Fruit fly (Drosophila melanogaster) whole organism, embryonic: ENCODE measurements around the gene galectin.

Source experiments
- ATbp ChIP-seq: fragments of 200-800 bp; sonication (Bioruptor generic); optimal IDR thresholded peaks from 2 replicates; lab custom pipeline; 2017; ENCODE audit warnings: missing biosample characterization, mild to moderate bottlenecking, missing genetic modification characterization, missing genetic modification reagents
- Atf6 ChIP-seq: fragments of 200-800 bp; sonication (Bioruptor generic); IDR thresholded peaks from 2 replicates; pipeline ENCODE4 v1.3.6; 2022; ENCODE audit warnings: missing biosample characterization, missing genetic modification characterization
- CG10543 ChIP-seq: fragments of 200-800 bp; sonication (Bioruptor generic); optimal IDR thresholded peaks from 3 replicates; lab custom pipeline; 2017; ENCODE audit warnings: missing biosample characterization, mild to moderate bottlenecking, missing genetic modification characterization, moderate library complexity
- CG12769 ChIP-seq: fragments of 200-800 bp; sonication (Bioruptor generic); optimal IDR thresholded peaks from 2 replicates; lab custom pipeline; 2019; ENCODE audit warnings: missing biosample characterization, mild to moderate bottlenecking, missing genetic modification characterization, moderate library complexity
- CG13123 ChIP-seq: fragments of 200-800 bp; sonication (Bioruptor generic); optimal IDR thresholded peaks from 2 replicates; lab custom pipeline; 2016; ENCODE audit warnings: missing biosample characterization, missing genetic modification characterization
- CG1647 ChIP-seq: fragments of 200-800 bp; sonication (Bioruptor generic); optimal IDR thresholded peaks from 3 replicates; lab custom pipeline; 2016; ENCODE audit warnings: missing biosample characterization, missing genetic modification characterization
- CG16863 ChIP-seq: fragments of 200-800 bp; sonication (Bioruptor generic); optimal IDR thresholded peaks from 3 replicates; lab custom pipeline; 2016; ENCODE audit warnings: missing biosample characterization, missing genetic modification characterization
- CG17802 ChIP-seq: fragments of 200-800 bp; sonication (Bioruptor generic); optimal IDR thresholded peaks from 2 replicates; lab custom pipeline; 2018; ENCODE audit warnings: missing biosample characterization, mild to moderate bottlenecking, missing genetic modification characterization, moderate library complexity
- CG17829 ChIP-seq: fragments of 200-800 bp; optimal IDR thresholded peaks from 2 replicates; lab custom pipeline; 2019; ENCODE audit warnings: missing biosample characterization, mild to moderate bottlenecking, missing genetic modification characterization, moderate library complexity
- CG18011 ChIP-seq: fragments of 200-800 bp; sonication (Bioruptor generic); optimal IDR thresholded peaks from 2 replicates; lab custom pipeline; 2017; ENCODE audit warnings: missing biosample characterization, missing genetic modification characterization, mild to moderate bottlenecking, moderate library complexity, missing genotype
- CG2202 ChIP-seq: fragments of 200-800 bp; sonication (Bioruptor generic); optimal IDR thresholded peaks from 2 replicates; lab custom pipeline; 2018; ENCODE audit warnings: missing biosample characterization, mild to moderate bottlenecking, missing genetic modification characterization
- CG3163 ChIP-seq: fragments of 200-800 bp; sonication (Bioruptor generic); optimal IDR thresholded peaks from 3 replicates; lab custom pipeline; 2016; ENCODE audit warnings: missing biosample characterization, missing genetic modification characterization
- CG3407 ChIP-seq: fragments of 200-800 bp; sonication (Bioruptor generic); optimal IDR thresholded peaks from 2 replicates; lab custom pipeline; 2018; ENCODE audit warnings: missing biosample characterization, mild to moderate bottlenecking, missing genetic modification characterization
- CG3847 ChIP-seq: fragments of 200-800 bp; sonication (Bioruptor generic); IDR thresholded peaks from 2 replicates; pipeline ENCODE4 v1.3.6; 2022; ENCODE audit warnings: missing biosample characterization, missing genetic modification characterization
- CG4424 ChIP-seq: fragments of 200-800 bp; sonication (Bioruptor generic); optimal IDR thresholded peaks from 3 replicates; lab custom pipeline; 2016; ENCODE audit warnings: missing biosample characterization, missing genetic modification characterization
- CG4730 ChIP-seq: fragments of 200-800 bp; sonication (Bioruptor generic); IDR thresholded peaks from 2 replicates; pipeline ENCODE4 v1.3.6; 2022; ENCODE audit warnings: missing biosample characterization, missing genetic modification characterization
- CG7357 ChIP-seq: fragments of 200-800 bp; sonication (Bioruptor generic); IDR thresholded peaks from 3 replicates; pipeline ENCODE4 v1.3.6; 2022; ENCODE audit warnings: missing biosample characterization, missing genetic modification characterization
- CG7745 ChIP-seq: fragments of 200-800 bp; sonication (Bioruptor generic); optimal IDR thresholded peaks from 2 replicates; lab custom pipeline; 2018; ENCODE audit warnings: missing biosample characterization, mild to moderate bottlenecking, missing genetic modification characterization, moderate library complexity
- CG7987 ChIP-seq: fragments of 200-800 bp; sonication (Bioruptor generic); optimal IDR thresholded peaks from 2 replicates; lab custom pipeline; 2018; ENCODE audit warnings: missing biosample characterization, mild to moderate bottlenecking, missing genetic modification characterization, moderate library complexity
- CG9876 ChIP-seq: fragments of 200-800 bp; sonication (Bioruptor generic); optimal IDR thresholded peaks from 2 replicates; lab custom pipeline; 2016; ENCODE audit warnings: missing biosample characterization, missing genetic modification characterization
- D19A ChIP-seq: fragments of 200-800 bp; optimal IDR thresholded peaks from 3 replicates; lab custom pipeline; 2019; ENCODE audit warnings: missing biosample characterization, mild to moderate bottlenecking, missing genetic modification characterization, moderate library complexity
- Dad ChIP-seq: fragments of 200-800 bp; sonication (Bioruptor generic); optimal IDR thresholded peaks from 3 replicates; lab custom pipeline; 2016; ENCODE audit warnings: missing biosample characterization, missing genetic modification characterization
- Elba2 ChIP-seq: fragments of 200-800 bp; sonication (Bioruptor generic); optimal IDR thresholded peaks from 3 replicates; lab custom pipeline; 2016; ENCODE audit warnings: missing biosample characterization, missing genetic modification characterization
- Gug ChIP-seq: fragments of 200-800 bp; sonication (Bioruptor generic); IDR thresholded peaks from 4 replicates; pipeline ENCODE4 v1.3.6; 2022; ENCODE audit warnings: missing biosample characterization, missing genetic modification characterization
- Hr51 ChIP-seq, 2 experiments: fragments of 200-800 bp; sonication (Bioruptor generic); optimal IDR thresholded peaks; 2 replicates in 1 of 2; 3 replicates in 1 of 2; lab custom pipeline; 2016 to 2018; ENCODE audit warnings: missing biosample characterization in 2 of 2, missing genetic modification characterization in 2 of 2, mild to moderate bottlenecking in 1 of 2, moderate library complexity in 1 of 2
- Jarid2 ChIP-seq: fragments of 200-800 bp; sonication (Bioruptor generic); optimal IDR thresholded peaks from 3 replicates; lab custom pipeline; 2017; ENCODE audit warnings: mild to moderate bottlenecking, missing biosample characterization, missing genetic modification reagents, missing genetic modification characterization
- Mad ChIP-seq: fragments of 200-800 bp; sonication (Bioruptor generic); optimal IDR thresholded peaks from 2 replicates; lab custom pipeline; 2016; ENCODE audit warnings: missing biosample characterization, missing genetic modification characterization
- Mrtf ChIP-seq: fragments of 200-800 bp; sonication (Bioruptor generic); IDR thresholded peaks from 3 replicates; pipeline ENCODE4 v1.3.6; 2022; ENCODE audit warnings: missing biosample characterization, missing genetic modification characterization
- Myb ChIP-seq: fragments of 200-800 bp; sonication (Bioruptor generic); optimal IDR thresholded peaks from 2 replicates; lab custom pipeline; 2016; ENCODE audit warnings: missing biosample characterization, missing genetic modification characterization
- Nf-YA ChIP-seq: fragments of 200-800 bp; sonication (Bioruptor generic); IDR thresholded peaks from 2 replicates; pipeline ENCODE4 v1.3.6; 2022; ENCODE audit warnings: missing biosample characterization, missing genetic modification characterization
- Sox100B ChIP-seq: fragments of 200-800 bp; sonication (Bioruptor generic); optimal IDR thresholded peaks from 3 replicates; lab custom pipeline; 2018; ENCODE audit warnings: missing biosample characterization, mild to moderate bottlenecking, missing genetic modification characterization
- Vsx1 ChIP-seq: fragments of 200-800 bp; sonication (Bioruptor generic); optimal IDR thresholded peaks from 2 replicates; lab custom pipeline; 2017; ENCODE audit warnings: missing biosample characterization, mild to moderate bottlenecking, missing genetic modification characterization, missing genetic modification reagents
- abd-A ChIP-seq: fragments of 200-800 bp; sonication (Bioruptor generic); optimal IDR thresholded peaks from 3 replicates; lab custom pipeline; 2019; ENCODE audit warnings: missing biosample characterization, mild to moderate bottlenecking, missing genetic modification characterization, moderate library complexity
- az2 ChIP-seq: fragments of 200-800 bp; sonication (Bioruptor generic); optimal IDR thresholded peaks from 3 replicates; lab custom pipeline; 2016; ENCODE audit warnings: missing biosample characterization, missing genetic modification characterization
- dan ChIP-seq: fragments of 200-800 bp; sonication (Bioruptor generic); IDR thresholded peaks from 2 replicates; pipeline ENCODE4 v1.3.6; 2022; ENCODE audit warnings: missing biosample characterization, missing genetic modification characterization
- disco-r ChIP-seq: fragments of 200-800 bp; sonication (Bioruptor generic); optimal IDR thresholded peaks from 2 replicates; lab custom pipeline; 2016; ENCODE audit warnings: missing biosample characterization, missing genetic modification characterization
- dpn ChIP-seq, 2 experiments: fragments of 200-800 bp; sonication (Bioruptor generic); optimal IDR thresholded peaks; 3 replicates each; lab custom pipeline; 2016; ENCODE audit warnings: missing biosample characterization in 2 of 2, missing genetic modification characterization in 2 of 2
- emc ChIP-seq: fragments of 200-800 bp; sonication (Bioruptor generic); optimal IDR thresholded peaks from 2 replicates; lab custom pipeline; 2016; ENCODE audit warnings: missing biosample characterization, missing genetic modification characterization
- eve ChIP-seq, 2 experiments: fragments of >200 bp; optimal IDR thresholded peaks; 2 replicates each; lab custom pipeline; 2017; ENCODE audit warnings: missing biosample characterization in 2 of 2, missing genetic modification characterization in 2 of 2
- fd3F ChIP-seq: fragments of 200-800 bp; sonication (Bioruptor generic); optimal IDR thresholded peaks from 2 replicates; lab custom pipeline; 2018; ENCODE audit warnings: missing biosample characterization, mild to moderate bottlenecking, missing genetic modification characterization, moderate library complexity
- gfzf ChIP-seq: fragments of 200-800 bp; sonication (Bioruptor generic); optimal IDR thresholded peaks from 2 replicates; lab custom pipeline; 2016; ENCODE audit warnings: missing biosample characterization, mild to moderate bottlenecking, missing genetic modification characterization, moderate library complexity
- inv ChIP-seq: fragments of 200-800 bp; sonication (Bioruptor generic); IDR thresholded peaks from 2 replicates; pipeline ENCODE4 v1.3.6; 2022; ENCODE audit warnings: missing biosample characterization, missing genetic modification characterization; ENCODE audit not compliant: partially characterized antibody
- jigr1 ChIP-seq: fragments of 200-800 bp; sonication (Bioruptor generic); IDR thresholded peaks from 3 replicates; pipeline ENCODE4 v1.3.6; 2022; ENCODE audit warnings: missing biosample characterization, missing genetic modification characterization
- repo ChIP-seq: fragments of 200-800 bp; sonication (Bioruptor generic); optimal IDR thresholded peaks from 2 replicates; lab custom pipeline; 2016; ENCODE audit warnings: missing biosample characterization, missing genetic modification characterization
- ro ChIP-seq: fragments of 200-800 bp; sonication (Bioruptor generic); IDR thresholded peaks from 2 replicates; pipeline ENCODE4 v1.3.6; 2022; ENCODE audit warnings: missing biosample characterization, missing genetic modification characterization
- seq ChIP-seq: fragments of 200-800 bp; sonication (Bioruptor generic); IDR thresholded peaks from 2 replicates; pipeline ENCODE4 v1.3.6; 2022; ENCODE audit warnings: missing biosample characterization, missing genetic modification characterization
- sisA ChIP-seq: fragments of 200-800 bp; sonication (Bioruptor generic); IDR thresholded peaks from 2 replicates; pipeline ENCODE4 v1.3.6; 2022; ENCODE audit warnings: missing biosample characterization, missing genetic modification characterization
- sug ChIP-seq: fragments of 200-800 bp; optimal IDR thresholded peaks from 2 replicates; lab custom pipeline; 2019; ENCODE audit warnings: missing biosample characterization, mild to moderate bottlenecking, missing genetic modification characterization, moderate library complexity
- tap ChIP-seq: fragments of 200-800 bp; optimal IDR thresholded peaks from 3 replicates; lab custom pipeline; 2019; ENCODE audit warnings: missing biosample characterization, mild to moderate bottlenecking, missing genetic modification characterization, moderate library complexity
- z ChIP-seq: fragments of 200-800 bp; sonication (Bioruptor generic); IDR thresholded peaks from 3 replicates; pipeline ENCODE4 v1.3.6; 2022; ENCODE audit warnings: missing biosample characterization, missing genetic modification characterization
- zen ChIP-seq: fragments of 200-800 bp; sonication (Bioruptor generic); optimal IDR thresholded peaks from 3 replicates; lab custom pipeline; 2018; ENCODE audit warnings: missing biosample characterization, mild to moderate bottlenecking, missing genetic modification characterization, moderate library complexity
- zfh2 ChIP-seq: fragments of 200-800 bp; sonication (Bioruptor generic); optimal IDR thresholded peaks from 2 replicates; lab custom pipeline; 2016; ENCODE audit warnings: missing biosample characterization, missing genetic modification characterization

galectin gene

dm6 chr2L:81198-81597 lies 9.6 kb downstream of the galectin start (continued):
- TF ChIP-seq sisA (GFP tag; lab: Robert Waterston, UW) (no peak), CG1647 (no peak), eve (GFP tag; optimal IDR thresholded peaks at IDR 0.05; lab: Kevin White, UChicago) (no peak), Mrtf (GFP tag; lab: Robert Waterston, UW) (no peak), CG4730 (GFP tag; lab: Robert Waterston, UW) (no peak), CG10543 (GFP tag; lab: Kevin White, UChicago) (peak; percentile 58), CG17829 (no peak), Dad (GFP tag; lab: Kevin White, UChicago) (no peak), seq (GFP tag; lab: Robert Waterston, UW) (no peak; the same call in 1 of the 2 replicates), zfh2 (GFP tag; lab: Kevin White, UChicago) (no peak), Jarid2 (GFP tag; lab: Kevin White, UChicago) (no peak), CG3407 (GFP tag; lab: Kevin White, UChicago) (peak; percentile 60), Vsx1 (GFP tag; lab: Kevin White, UChicago) (peak; percentile 65), ro (GFP tag; lab: Robert Waterston, UW) (no peak), Nf-YA (GFP tag; lab: Robert Waterston, UW) (peak; percentile 54; the same call in 1 of the 2 replicates), CG7987 (GFP tag; lab: Kevin White, UChicago) (peak; percentile 58), CG2202 (no peak), Sox100B (peak; percentile 74), Elba2 (no peak), ATbp (peak; percentile 88), CG9876 (GFP tag; lab: Kevin White, UChicago) (no peak), disco-r (GFP tag; lab: Kevin White, UChicago) (no peak), D19A (no peak), sug (tag; lab: Kevin White, UChicago) (no peak), fd3F (GFP tag; lab: Kevin White, UChicago) (no peak), abd-A (tag; lab: Kevin White, UChicago) (no peak), az2 (no peak), emc (GFP tag; lab: Kevin White, UChicago) (no peak), jigr1 (no peak), z (GFP tag; lab: Robert Waterston, UW) (no peak), inv (GFP tag; lab: Robert Waterston, UW) (no peak), CG13123 (GFP tag; lab: Kevin White, UChicago) (no peak), gfzf (GFP tag; lab: Kevin White, UChicago) (no peak), CG3163 (GFP tag; lab: Kevin White, UChicago) (no peak), CG16863 (GFP tag; lab: Kevin White, UChicago) (no peak), dpn (GFP tag; optimal IDR thresholded peaks at IDR 0.05; lab: Kevin White, UChicago) (no peak), CG4424 (GFP tag; lab: Kevin White, UChicago) (peak; percentile 14), CG7745 (tag; lab: Kevin White, UChicago) (no peak), CG7357 (GFP tag; lab: Robert Waterston, UW) (no peak), Mad (no peak), Gug (GFP tag; lab: Robert Waterston, UW) (no peak), zen (tag; lab: Kevin White, UChicago) (no peak), CG12769 (tag; lab: Kevin White, UChicago) (peak; percentile 35), CG17802 (no peak), Myb (GFP tag; lab: Kevin White, UChicago) (no peak), CG18011 (GFP tag; lab: Kevin White, UChicago) (no peak), Hr51 (GFP tag; optimal IDR thresholded peaks at IDR 0.05; lab: Kevin White, UChicago) (peak in 1 of 2 experiments; percentile 10), dan (no peak), tap (tag; lab: Kevin White, UChicago) (peak; percentile 20), Atf6 (GFP tag; lab: Robert Waterston, UW) (no peak), repo (GFP tag; lab: Kevin White, UChicago) (no peak), CG3847 (no peak)
